Worm (Caenorhabditis elegans): ENCODE results near the gene C50C3.1.

DNA sequence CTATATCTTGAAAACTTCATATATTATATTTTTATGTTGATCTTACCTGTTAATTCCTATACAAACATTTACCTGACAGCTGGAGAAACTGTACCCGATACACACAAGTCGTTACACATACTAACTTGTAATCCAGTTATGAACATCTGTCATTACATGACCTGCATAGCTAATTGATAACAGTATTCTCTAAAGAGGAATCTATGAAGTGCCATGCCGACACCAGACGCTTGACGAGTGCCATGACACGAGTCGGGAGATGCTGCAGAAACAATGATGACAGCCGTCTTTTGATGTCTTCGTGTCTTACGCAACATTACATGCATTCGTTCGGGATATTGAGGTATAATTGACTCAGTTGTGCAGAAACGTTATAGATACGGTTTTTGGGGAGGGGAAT, 28.3 kb downstream of the C50C3.1 start:
- TF ChIP-seq nhr-129 (tag; optimal IDR thresholded peaks at IDR 0.05) (no peak), ceh-16 (tag; optimal IDR thresholded peaks at IDR 0.05) (no peak), ztf-11 (tag; optimal IDR thresholded peaks at IDR 0.05) (no peak), ama-1 (optimal IDR thresholded peaks at IDR 0.05) (no peak), lin-39 (tag; optimal IDR thresholded peaks at IDR 0.05) (no peak), snpc-4 (tag; optimal IDR thresholded peaks at IDR 0.05) (no peak)
